Fruit fly (Drosophila melanogaster) whole organism, prepupa: ENCODE measurements around the gene CG6106.

Experiments used
- Blimp-1 ChIP-seq: fragments of 200-800 bp; sonication (Bioruptor generic); optimal IDR thresholded peaks from 3 replicates; lab custom pipeline; 2017; ENCODE audit warnings: missing biosample characterization, missing genetic modification characterization, mild to moderate bottlenecking, moderate library complexity, missing genetic modification reagents
- CG10631 ChIP-seq: fragments of 200-800 bp; sonication (Bioruptor generic); optimal IDR thresholded peaks from 2 replicates; lab custom pipeline; 2016; ENCODE audit warnings: missing biosample characterization, missing genetic modification characterization
- CG10669 ChIP-seq: fragments of 200-800 bp; sonication (Bioruptor generic); optimal IDR thresholded peaks from 3 replicates; lab custom pipeline; 2018; ENCODE audit warnings: missing biosample characterization, mild to moderate bottlenecking, missing genetic modification characterization, moderate library complexity
- CG11294 ChIP-seq: fragments of 200-800 bp; sonication (Bioruptor generic); IDR thresholded peaks from 2 replicates; pipeline ENCODE4 v1.3.6; 2022; ENCODE audit warnings: missing biosample characterization, missing genetic modification characterization
- CG11762 ChIP-seq: fragments of 200-800 bp; sonication (Bioruptor generic); optimal IDR thresholded peaks from 3 replicates; lab custom pipeline; 2016; ENCODE audit warnings: missing biosample characterization, missing genetic modification characterization; ENCODE audit not compliant: insufficient read depth
- CG11902 ChIP-seq: fragments of 200-800 bp; sonication (Bioruptor generic); optimal IDR thresholded peaks from 3 replicates; lab custom pipeline; 2016; ENCODE audit warnings: missing biosample characterization, missing genetic modification characterization
- CG1621 ChIP-seq: fragments of 200-800 bp; sonication (Bioruptor generic); optimal IDR thresholded peaks from 3 replicates; lab custom pipeline; 2018; ENCODE audit warnings: missing biosample characterization, mild to moderate bottlenecking, missing genetic modification characterization
- CG16779 ChIP-seq: fragments of 200-800 bp; sonication (Bioruptor generic); optimal IDR thresholded peaks from 3 replicates; lab custom pipeline; 2017; ENCODE audit warnings: missing biosample characterization, mild to moderate bottlenecking, missing genetic modification characterization
- CG3032 ChIP-seq: fragments of 200-800 bp; optimal IDR thresholded peaks from 2 replicates; lab custom pipeline; 2019; ENCODE audit warnings: missing biosample characterization, mild to moderate bottlenecking, missing genetic modification characterization, moderate library complexity
- CG31627 ChIP-seq: fragments of 200-800 bp; sonication (Bioruptor generic); optimal IDR thresholded peaks from 3 replicates; lab custom pipeline; 2016; ENCODE audit warnings: missing biosample characterization, missing genetic modification characterization
- CG32006 ChIP-seq: fragments of 200-800 bp; sonication (Bioruptor generic); optimal IDR thresholded peaks from 3 replicates; lab custom pipeline; 2017; ENCODE audit warnings: missing biosample characterization, mild to moderate bottlenecking, missing genetic modification characterization
- CG34406 ChIP-seq: fragments of 200-800 bp; sonication (Bioruptor generic); optimal IDR thresholded peaks from 3 replicates; lab custom pipeline; 2016; ENCODE audit warnings: missing biosample characterization, missing genetic modification characterization
- CG4318 ChIP-seq: fragments of 200-800 bp; sonication (Bioruptor generic); optimal IDR thresholded peaks from 3 replicates; lab custom pipeline; 2017; ENCODE audit warnings: missing biosample characterization, mild to moderate bottlenecking, missing genetic modification characterization
- CG6163 ChIP-seq: fragments of 200-800 bp; sonication (Bioruptor generic); IDR thresholded peaks from 3 replicates; pipeline ENCODE4 v1.3.6; 2022; ENCODE audit warnings: missing biosample characterization, missing genetic modification characterization
- CG6276 ChIP-seq: fragments of 200-800 bp; sonication (Bioruptor generic); optimal IDR thresholded peaks from 2 replicates; lab custom pipeline; 2017; ENCODE audit warnings: missing biosample characterization, mild to moderate bottlenecking, missing genetic modification characterization
- CG6792 ChIP-seq: fragments of 200-800 bp; sonication (Bioruptor generic); optimal IDR thresholded peaks from 3 replicates; lab custom pipeline; 2016; ENCODE audit warnings: missing biosample characterization, missing genetic modification characterization
- CG6808 ChIP-seq: fragments of 200-800 bp; sonication (Bioruptor generic); optimal IDR thresholded peaks from 3 replicates; lab custom pipeline; 2017; ENCODE audit warnings: missing biosample characterization, missing genetic modification characterization, mild to moderate bottlenecking, moderate library complexity, missing genetic modification reagents
- CG6854 ChIP-seq: fragments of 200-800 bp; sonication (Bioruptor generic); optimal IDR thresholded peaks from 2 replicates; lab custom pipeline; 2017; ENCODE audit warnings: missing biosample characterization, mild to moderate bottlenecking, missing genetic modification characterization
- CG7368 ChIP-seq: fragments of 200-800 bp; sonication (Bioruptor generic); optimal IDR thresholded peaks from 3 replicates; lab custom pipeline; 2016; ENCODE audit warnings: missing biosample characterization, missing genetic modification characterization
- CG8119 ChIP-seq: fragments of 200-800 bp; sonication (Bioruptor generic); IDR thresholded peaks from 3 replicates; pipeline ENCODE4 v1.3.6; 2022; ENCODE audit warnings: missing biosample characterization, missing genetic modification characterization
- CG8319 ChIP-seq: fragments of 200-800 bp; sonication (Bioruptor generic); optimal IDR thresholded peaks from 3 replicates; lab custom pipeline; 2016; ENCODE audit warnings: missing biosample characterization, missing genetic modification characterization
- CG8632 ChIP-seq: fragments of 200-800 bp; sonication (Bioruptor generic); optimal IDR thresholded peaks from 3 replicates; lab custom pipeline; 2016; ENCODE audit warnings: missing biosample characterization, missing genetic modification characterization
- CG9139 ChIP-seq: fragments of 200-800 bp; sonication (Bioruptor generic); optimal IDR thresholded peaks from 3 replicates; lab custom pipeline; 2017; ENCODE audit warnings: missing biosample characterization, mild to moderate bottlenecking, missing genetic modification characterization
- Eip75B ChIP-seq: fragments of 200-800 bp; sonication (Bioruptor generic); optimal IDR thresholded peaks from 3 replicates; lab custom pipeline; 2016; ENCODE audit warnings: missing biosample characterization, missing genetic modification characterization
- Eip93F ChIP-seq: fragments of 200-800 bp; sonication (Bioruptor generic); optimal IDR thresholded peaks from 2 replicates; lab custom pipeline; 2016; ENCODE audit warnings: missing biosample characterization, mild to moderate bottlenecking, missing genetic modification characterization
- Ets21C ChIP-seq: fragments of 200-800 bp; sonication (Bioruptor generic); optimal IDR thresholded peaks from 3 replicates; lab custom pipeline; 2016; ENCODE audit warnings: missing biosample characterization, missing genetic modification characterization
- Gug ChIP-seq: fragments of 200-800 bp; sonication (Bioruptor generic); IDR thresholded peaks from 2 replicates; pipeline ENCODE4 v1.3.6; 2022; ENCODE audit warnings: missing biosample characterization, missing genetic modification characterization
- Hr38 ChIP-seq: sonication (Bioruptor generic); optimal IDR thresholded peaks from 2 replicates; lab custom pipeline; 2016; ENCODE audit warnings: missing biosample characterization, missing genetic modification characterization
- Lpt ChIP-seq: fragments of 200-800 bp; sonication (Bioruptor generic); optimal IDR thresholded peaks from 3 replicates; lab custom pipeline; 2016; ENCODE audit warnings: missing biosample characterization, missing genetic modification characterization
- Met ChIP-seq: fragments of 200-800 bp; sonication (Bioruptor generic); optimal IDR thresholded peaks from 3 replicates; lab custom pipeline; 2016; ENCODE audit warnings: missing biosample characterization, missing genetic modification characterization
- Smox ChIP-seq: fragments of 200-800 bp; sonication (Bioruptor generic); optimal IDR thresholded peaks from 3 replicates; lab custom pipeline; 2016; ENCODE audit warnings: missing biosample characterization, missing genetic modification characterization
- Sox102F ChIP-seq: fragments of 200-800 bp; sonication (Bioruptor generic); optimal IDR thresholded peaks from 2 replicates; lab custom pipeline; 2016; ENCODE audit warnings: missing biosample characterization, mild to moderate bottlenecking, missing genetic modification characterization
- Sox15 ChIP-seq: fragments of 200-800 bp; sonication (Bioruptor generic); optimal IDR thresholded peaks from 3 replicates; lab custom pipeline; 2016; ENCODE audit warnings: missing biosample characterization, missing genetic modification characterization
- achi ChIP-seq: fragments of 200-800 bp; sonication (Bioruptor generic); optimal IDR thresholded peaks from 3 replicates; lab custom pipeline; 2016; ENCODE audit warnings: missing biosample characterization, missing genetic modification characterization
- acj6 ChIP-seq: fragments of 200-800 bp; sonication (Bioruptor generic); optimal IDR thresholded peaks from 3 replicates; lab custom pipeline; 2016; ENCODE audit warnings: missing biosample characterization, missing genetic modification characterization
- cyc ChIP-seq: fragments of 200-800 bp; sonication (Bioruptor generic); optimal IDR thresholded peaks from 3 replicates; lab custom pipeline; 2016; ENCODE audit warnings: missing biosample characterization, missing genetic modification characterization
- dac ChIP-seq: fragments of 200-800 bp; sonication (Bioruptor generic); optimal IDR thresholded peaks from 2 replicates; lab custom pipeline; 2017; ENCODE audit warnings: missing biosample characterization, mild to moderate bottlenecking, missing genetic modification characterization
- dsx ChIP-seq: fragments of 200-800 bp; optimal IDR thresholded peaks from 3 replicates; lab custom pipeline; 2019; ENCODE audit warnings: missing biosample characterization, mild to moderate bottlenecking, missing genetic modification characterization, moderate library complexity; ENCODE audit not compliant: poor library complexity, severe bottlenecking
- eg ChIP-seq: fragments of 200-800 bp; sonication (Bioruptor generic); IDR thresholded peaks from 3 replicates; pipeline ENCODE4 v1.3.6; 2022; ENCODE audit warnings: missing biosample characterization, missing genetic modification characterization
- esn ChIP-seq: fragments of 200-800 bp; sonication (Bioruptor generic); optimal IDR thresholded peaks from 2 replicates; lab custom pipeline; 2016; ENCODE audit warnings: missing biosample characterization, mild to moderate bottlenecking, missing genetic modification characterization, moderate library complexity
- fd59A ChIP-seq: fragments of 200-800 bp; sonication (Bioruptor generic); optimal IDR thresholded peaks from 2 replicates; lab custom pipeline; 2017; ENCODE audit warnings: missing biosample characterization, mild to moderate bottlenecking, missing genetic modification characterization, missing genetic modification reagents
- fd85E ChIP-seq: fragments of 200-800 bp; sonication (Bioruptor generic); optimal IDR thresholded peaks from 3 replicates; lab custom pipeline; 2016; ENCODE audit warnings: missing biosample characterization, missing genetic modification characterization
- pdm3 ChIP-seq: fragments of 200-800 bp; sonication (Bioruptor generic); optimal IDR thresholded peaks from 3 replicates; lab custom pipeline; 2016; ENCODE audit warnings: missing biosample characterization, missing genetic modification characterization
- spab ChIP-seq: fragments of 200-800 bp; sonication (Bioruptor generic); optimal IDR thresholded peaks from 2 replicates; lab custom pipeline; 2017; ENCODE audit warnings: missing biosample characterization, mild to moderate bottlenecking, missing genetic modification characterization, missing genetic modification reagents
- svp ChIP-seq: fragments of 200-800 bp; sonication (Bioruptor generic); peaks from one replicate; lab custom pipeline; 2016; ENCODE audit warnings: missing biosample characterization, missing genetic modification characterization
- topi ChIP-seq: fragments of 200-800 bp; sonication (Bioruptor generic); optimal IDR thresholded peaks from 3 replicates; lab custom pipeline; 2016; ENCODE audit warnings: missing biosample characterization, missing genetic modification characterization
- vri ChIP-seq: fragments of 200-800 bp; sonication (Bioruptor generic); optimal IDR thresholded peaks from 3 replicates; lab custom pipeline; 2016; ENCODE audit warnings: missing biosample characterization, mild to moderate bottlenecking, missing genetic modification characterization

CG6106 gene

dm6 chrX:18402564-18402963 is 43.9 kb downstream of the CG6106 start:
- TF ChIP-seq spab (GFP tag; lab: Kevin White, UChicago) (no peak), svp (GFP tag; lab: Kevin White, UChicago) (peak; percentile 95)

DNA sequence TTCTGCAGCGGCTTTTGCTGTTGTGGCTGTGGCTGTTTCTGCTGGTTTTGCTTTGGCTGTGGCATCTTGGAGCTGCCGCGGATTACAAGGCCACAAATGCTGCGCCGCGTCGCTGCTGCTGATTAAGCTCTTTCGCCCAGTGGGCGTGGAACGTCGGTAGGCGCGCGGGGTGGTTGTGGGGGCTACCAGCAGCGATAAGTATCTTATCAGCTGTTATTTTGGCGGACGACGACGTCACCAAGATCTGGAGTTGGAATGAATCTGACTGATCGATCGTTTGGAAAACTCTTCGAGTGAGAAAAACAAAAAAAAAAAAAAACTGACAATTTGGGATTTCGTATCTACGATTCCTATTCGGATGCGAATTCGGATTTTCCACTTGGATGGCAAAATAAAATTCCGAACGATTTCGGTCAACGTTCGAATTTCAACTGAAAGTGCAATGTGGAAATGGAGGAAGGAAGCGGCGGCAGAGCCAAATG is 45.5 kb downstream of the CG6106 start:
- TF ChIP-seq dsx (GFP tag; lab: Kevin White, UChicago) (no peak), svp (GFP tag; lab: Kevin White, UChicago) (peak; percentile 93), CG11902 (no peak)

dm6 chrX:18404632-18405238 is 46.1 kb downstream of the CG6106 start:
- no peak for TF ChIP-seq CG11762
- TF ChIP-seq Lpt (GFP tag; lab: Kevin White, UChicago): no peak
- peak; percentile 47 for TF ChIP-seq Gug
- no peak for TF ChIP-seq CG31627
- no peak for TF ChIP-seq CG7368 (GFP tag; lab: Kevin White, UChicago)
- no peak for TF ChIP-seq cyc (GFP tag; lab: Kevin White, UChicago)
- peak; percentile 14; the same call in 1 of the 3 replicates for TF ChIP-seq CG8119 (GFP tag; lab: Robert Waterston, UW)
- no peak for TF ChIP-seq pdm3 (GFP tag; lab: Kevin White, UChicago)
- TF ChIP-seq Eip93F (GFP tag; lab: Kevin White, UChicago): no peak
- no peak for TF ChIP-seq fd85E
- TF ChIP-seq CG6808 (GFP tag; lab: Kevin White, UChicago): no peak
- TF ChIP-seq esn (GFP tag; lab: Kevin White, UChicago): no peak
- TF ChIP-seq CG8632: no peak
- peak; percentile 30 for TF ChIP-seq fd59A
- TF ChIP-seq acj6 (GFP tag; lab: Kevin White, UChicago): no peak
- TF ChIP-seq Blimp-1: no peak
- TF ChIP-seq eg: peak; percentile 43; the same call in 1 of the 3 replicates
- peak; percentile 82 for TF ChIP-seq dsx (GFP tag; lab: Kevin White, UChicago)
- no peak for TF ChIP-seq CG16779 (tag; lab: Kevin White, UChicago)
- peak; percentile 5 for TF ChIP-seq CG10631
- peak; percentile 12 for TF ChIP-seq Eip75B (GFP tag; lab: Kevin White, UChicago)
- peak; percentile 16 for TF ChIP-seq CG6854 (GFP tag; lab: Kevin White, UChicago)
- no peak for TF ChIP-seq Hr38 (GFP tag; lab: Kevin White, UChicago)
- no peak for TF ChIP-seq Ets21C (GFP tag; lab: Kevin White, UChicago)
- TF ChIP-seq Smox (GFP tag; lab: Kevin White, UChicago): no peak
- peak; percentile 60 for TF ChIP-seq CG4318 (GFP tag; lab: Kevin White, UChicago)
- TF ChIP-seq CG1621 (tag; lab: Kevin White, UChicago): no peak
- peak; percentile 76 for TF ChIP-seq CG32006 (GFP tag; lab: Kevin White, UChicago)
- TF ChIP-seq Sox15 (GFP tag; lab: Kevin White, UChicago): no peak
- TF ChIP-seq Met (GFP tag; lab: Kevin White, UChicago): peak; percentile 16
- no peak for TF ChIP-seq CG9139 (GFP tag; lab: Kevin White, UChicago)
- TF ChIP-seq CG6276 (GFP tag; lab: Kevin White, UChicago): peak; percentile 36
- TF ChIP-seq vri (GFP tag; lab: Kevin White, UChicago): peak; percentile 88
- TF ChIP-seq topi (GFP tag; lab: Kevin White, UChicago): no peak
- TF ChIP-seq dac (GFP tag; lab: Kevin White, UChicago): peak; percentile 4
- TF ChIP-seq CG6163: no peak; the same call in 2 of the 3 replicates
- TF ChIP-seq CG8319: no peak
- no peak for TF ChIP-seq CG6792
- no peak for TF ChIP-seq CG3032 (tag; lab: Kevin White, UChicago)
- no peak for TF ChIP-seq Sox102F (GFP tag; lab: Kevin White, UChicago)
- peak; percentile 3; the same call in 1 of the 2 replicates for TF ChIP-seq CG11294
- TF ChIP-seq CG34406 (GFP tag; lab: Kevin White, UChicago): no peak
- TF ChIP-seq spab (GFP tag; lab: Kevin White, UChicago): no peak
- TF ChIP-seq CG10669 (GFP tag; lab: Kevin White, UChicago): no peak
- TF ChIP-seq achi (GFP tag; lab: Kevin White, UChicago): no peak
